Worm (Caenorhabditis elegans): ENCODE measurements around the gene M01H9.4.
A peak's percentile ranks its signal among the peaks of the same experiment; 100 is the strongest.

M01H9.4 gene

DNA sequence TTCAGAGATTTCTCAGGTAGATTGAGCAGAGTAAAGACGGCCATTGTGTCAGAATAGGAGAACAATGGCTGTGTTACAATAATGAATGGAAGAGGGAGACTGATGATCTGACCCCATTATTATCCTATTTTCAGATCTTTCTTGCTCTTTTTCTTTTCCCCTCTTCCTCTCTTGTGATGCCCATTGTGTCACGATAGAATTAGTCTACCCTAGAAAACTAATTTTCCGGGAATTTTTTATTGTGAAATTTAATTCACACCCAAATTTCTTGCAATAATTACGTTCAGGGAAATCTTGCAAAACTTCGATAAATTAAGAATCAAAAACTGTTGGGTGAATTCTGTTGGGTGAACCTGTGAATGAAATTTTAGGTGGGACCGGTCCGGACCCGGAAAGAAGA is 41.6 kb downstream of the M01H9.4 start, which contains the start of gene fbxb-75:
Gene fbxb-75 (minus strand): TSS at position 101 of the 400 bp plus-strand sequence.
- TF ChIP-seq mdl-1 (tag; optimal IDR thresholded peaks at IDR 0.05) (no peak), F13H6.1 (tag; optimal IDR thresholded peaks at IDR 0.05) (no peak), C34F6.9 (tag; optimal IDR thresholded peaks at IDR 0.05) (no peak), sma-3 (GFP tag; optimal IDR thresholded peaks at IDR 0.05) (no peak), fos-1 (tag; optimal IDR thresholded peaks at IDR 0.05) (no peak), egl-27 (tag; optimal IDR thresholded peaks at IDR 0.05) (no peak), zag-1 (tag; optimal IDR thresholded peaks at IDR 0.05) (no peak)

DNA sequence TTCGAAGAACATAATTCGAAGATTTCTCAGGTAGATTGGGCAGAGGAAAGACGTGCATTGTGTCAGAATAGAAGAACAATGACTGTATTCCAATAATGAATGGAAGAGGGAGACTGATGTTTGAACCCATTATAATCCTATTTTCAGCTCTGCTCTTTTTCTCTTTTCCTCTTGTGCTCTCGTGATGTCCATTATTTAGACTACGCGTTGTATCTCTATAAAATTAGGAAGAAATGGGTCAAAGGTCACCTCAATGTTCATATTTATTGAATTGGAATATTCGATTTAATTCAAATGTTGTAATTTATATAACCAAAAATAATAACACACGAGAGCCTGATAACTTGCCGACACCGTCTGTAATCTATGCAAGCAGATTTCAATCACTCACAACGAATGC is 43.5 kb downstream of the M01H9.4 start, which contains the start of gene fbxb-74:
Gene fbxb-74 (minus strand): TSS at position 101 of the 400 bp plus-strand sequence.
- TF ChIP-seq blmp-1 (tag; optimal IDR thresholded peaks at IDR 0.05; ENCODE audit: insufficient read depth): no peak
- TF ChIP-seq dmd-4 (tag; optimal IDR thresholded peaks at IDR 0.05): no peak
- TF ChIP-seq alr-1 (tag; optimal IDR thresholded peaks at IDR 0.05): no peak
- TF ChIP-seq mdl-1 (tag; optimal IDR thresholded peaks at IDR 0.05): no peak
- TF ChIP-seq peb-1 (tag; optimal IDR thresholded peaks at IDR 0.05): no peak
- TF ChIP-seq elt-3 (tag; optimal IDR thresholded peaks at IDR 0.05): no peak
- TF ChIP-seq elt-1 (tag; optimal IDR thresholded peaks at IDR 0.05): no peak
- no peak for TF ChIP-seq fos-1 (tag; optimal IDR thresholded peaks at IDR 0.05)
- TF ChIP-seq ceh-16 (tag; optimal IDR thresholded peaks at IDR 0.05): no peak
- TF ChIP-seq egl-27 (tag; optimal IDR thresholded peaks at IDR 0.05): no peak
- no peak for TF ChIP-seq nhr-11 (tag; optimal IDR thresholded peaks at IDR 0.05)

DNA sequence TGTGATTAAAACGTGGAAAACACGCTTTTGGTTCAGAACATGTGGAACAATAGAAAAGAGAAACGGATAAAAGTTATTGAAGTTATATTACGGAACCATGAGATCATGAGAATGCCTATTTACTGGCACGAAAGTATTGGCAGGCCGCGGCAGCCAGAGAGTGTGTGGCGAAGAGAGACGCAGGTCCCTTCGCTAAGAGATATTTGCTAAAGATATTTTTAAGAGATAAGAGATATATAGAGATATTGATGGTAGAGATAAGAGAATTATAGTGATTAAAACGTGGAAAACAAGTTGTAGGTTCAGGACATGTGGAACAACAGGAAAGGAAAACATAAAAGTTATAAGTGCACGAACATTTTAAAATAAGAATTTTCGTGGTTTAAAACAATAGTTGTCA is 44.9 kb downstream of the M01H9.4 start:
- no peak for TF ChIP-seq Y55F3AM.14 (GFP tag; optimal IDR thresholded peaks at IDR 0.05)
- no peak for TF ChIP-seq nhr-129 (tag; optimal IDR thresholded peaks at IDR 0.05)
- TF ChIP-seq ztf-11 (tag; optimal IDR thresholded peaks at IDR 0.05): no peak
- no peak for TF ChIP-seq nhr-25 (tag; optimal IDR thresholded peaks at IDR 0.05)
- TF ChIP-seq mab-5 (tag; optimal IDR thresholded peaks at IDR 0.05): no peak
- TF ChIP-seq nhr-6 (tag; optimal IDR thresholded peaks at IDR 0.05): no peak
- peak; percentile 51 for TF ChIP-seq elt-1 (tag; optimal IDR thresholded peaks at IDR 0.05)
- TF ChIP-seq C34F6.9 (tag; optimal IDR thresholded peaks at IDR 0.05): no peak
- peak; percentile 45 for TF ChIP-seq sma-9 (GFP tag; optimal IDR thresholded peaks at IDR 0.05)
- TF ChIP-seq sma-9 (tag; optimal IDR thresholded peaks at IDR 0.05): no peak

DNA sequence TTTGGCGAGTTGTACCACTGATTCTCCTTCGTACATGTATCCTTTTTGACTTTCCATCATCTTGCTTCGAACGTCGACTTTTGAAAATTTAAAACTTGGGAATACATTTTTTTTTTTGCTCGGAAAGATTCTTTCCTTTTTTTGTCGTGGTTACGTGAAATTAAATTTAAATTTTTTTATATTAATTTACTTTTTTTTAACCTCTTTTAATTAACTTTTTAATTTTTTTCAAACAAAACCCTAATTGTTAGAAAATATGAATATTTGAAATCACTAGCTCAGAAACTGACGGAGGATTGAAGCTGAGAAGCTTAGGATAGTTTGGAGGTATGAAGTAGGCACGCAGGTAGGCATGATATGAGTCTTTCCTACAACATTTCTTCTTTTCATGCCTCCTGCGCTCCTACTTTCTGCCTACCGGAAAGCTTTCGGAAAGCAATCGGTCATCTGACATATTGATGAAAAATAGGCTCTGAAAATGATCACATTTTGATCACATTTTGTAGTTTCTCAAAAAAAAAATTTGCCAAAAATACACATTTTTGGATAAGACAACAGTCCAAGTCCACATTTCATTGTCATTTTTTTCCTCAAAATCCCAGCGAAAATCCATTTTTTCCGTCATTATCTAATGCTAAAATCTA is 48.1 kb downstream of the M01H9.4 start, which contains the start of the genes R08C7.8 and R08C7.4:
Gene R08C7.8 (minus strand): TSS at position 101 of the 644 bp plus-strand sequence.
Gene R08C7.4 (plus strand): TSS at position 594 of the 644 bp plus-strand sequence.
- TF ChIP-seq alr-1 (tag; optimal IDR thresholded peaks at IDR 0.05): no peak
- TF ChIP-seq nhr-21 (tag; optimal IDR thresholded peaks at IDR 0.05): no peak
- TF ChIP-seq Y55F3AM.14 (GFP tag; optimal IDR thresholded peaks at IDR 0.05): no peak
- TF ChIP-seq ztf-11 (tag; optimal IDR thresholded peaks at IDR 0.05): no peak
- TF ChIP-seq skn-1 (tag; optimal IDR thresholded peaks at IDR 0.05): no peak

All from whole organism, L2 larva.